Worm (Caenorhabditis elegans) whole organism, L3 larva: ENCODE measurements around the gene C25E10.13.

Experiments used
- nhr-11 ChIP-seq: fragments of 150-350 bp; optimal IDR thresholded peaks from 2 replicates; lab custom pipeline; 2014; ENCODE audit warnings: missing biosample characterization, missing genetic modification characterization
- unc-39 ChIP-seq: sonication (generic microtip); optimal IDR thresholded peaks from 4 replicates; lab custom pipeline; 2017; ENCODE audit warnings: missing biosample characterization, missing genetic modification characterization

DNA sequence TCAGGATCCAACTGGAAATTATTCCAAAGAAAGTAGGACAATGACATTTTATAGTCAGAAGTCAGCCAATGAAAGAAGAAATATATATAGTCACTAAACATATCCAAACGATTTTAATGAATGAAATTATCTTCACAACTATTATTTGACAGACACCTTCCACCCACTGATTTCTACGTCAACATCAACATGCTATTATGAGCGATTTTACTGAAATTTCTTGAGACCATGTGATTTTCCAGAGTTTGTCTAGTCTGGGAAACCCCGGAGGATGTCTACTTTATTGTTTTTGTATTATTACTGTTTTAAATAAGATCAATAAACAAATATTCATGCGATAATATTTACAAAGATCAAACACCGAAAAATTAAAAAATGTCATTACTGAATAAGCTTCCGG, 44.0 kb upstream of the C25E10.13 start, which contains the start of gene srt-18:
- TF ChIP-seq unc-39 (no peak), nhr-11 (tag; lab: Kevin White, UChicago) (no peak)
